Worm (Caenorhabditis elegans) whole organism, L2 larva: Measurements from ENCODE around the gene sumv-1.

Source experiments
- ama-1 ChIP-seq: fragments of 150-350 bp; optimal IDR thresholded peaks from 2 replicates; lab custom pipeline; 2018; ENCODE audit warnings: inconsistent platforms
- lin-11 ChIP-seq: fragments of 150-350 bp; sonication (generic microtip); optimal IDR thresholded peaks from 2 replicates; lab custom pipeline; 2014; ENCODE audit warnings: missing biosample characterization, missing genetic modification characterization, inconsistent platforms, mixed read lengths
- lin-39 ChIP-seq: fragments of 150-350 bp; optimal IDR thresholded peaks from 2 replicates; lab custom pipeline; 2014; ENCODE audit warnings: missing biosample characterization, missing genetic modification reagents, missing genetic modification characterization
- nhr-77 ChIP-seq: fragments of 150-350 bp; optimal IDR thresholded peaks from 2 replicates; lab custom pipeline; 2014; ENCODE audit warnings: missing biosample characterization, missing genetic modification characterization
- snpc-4 ChIP-seq: fragments of 150-350 bp; optimal IDR thresholded peaks from 2 replicates; lab custom pipeline; 2014; ENCODE audit warnings: missing biosample characterization, missing genetic modification characterization
- unc-39 ChIP-seq: fragments of 150-350 bp; optimal IDR thresholded peaks from 2 replicates; lab custom pipeline; 2014; ENCODE audit warnings: missing biosample characterization, missing genetic modification characterization
- unc-62 ChIP-seq: fragments of 150-350 bp; optimal IDR thresholded peaks from 2 replicates; lab custom pipeline; 2014; ENCODE audit warnings: missing biosample characterization, missing genetic modification reagents, missing genetic modification characterization

- no peak for TF ChIP-seq nhr-77
- no peak for TF ChIP-seq lin-11 (tag; lab: Kevin White, UChicago)
- no peak for TF ChIP-seq unc-62 (GFP tag; lab: Kevin White, UChicago)
- TF ChIP-seq ama-1 (lab: Kevin White, UChicago): no peak
- TF ChIP-seq unc-39 (tag; lab: Kevin White, UChicago): no peak
- no peak for TF ChIP-seq snpc-4 (tag; lab: Kevin White, UChicago)
- no peak for TF ChIP-seq lin-39
Observed at ce11 chrIII:5258918-5259317, 4.9 kb upstream of the sumv-1 start, which contains the start of gene gop-2.
